Fruit fly (Drosophila melanogaster) whole organism, embryonic: Measurements from ENCODE around the gene CG12567.

Experiments
- BEAF-32 ChIP-seq: fragments of 200-800 bp; sonication (Bioruptor generic); optimal IDR thresholded peaks from 3 replicates; lab custom pipeline; 2017; ENCODE audit warnings: missing biosample characterization, missing genetic modification characterization, mild to moderate bottlenecking, moderate library complexity, missing genetic modification reagents
- CG1024 ChIP-seq: fragments of 200-800 bp; sonication (Bioruptor generic); IDR thresholded peaks from 2 replicates; pipeline ENCODE4 v1.3.6; 2022; ENCODE audit warnings: missing biosample characterization, missing genetic modification characterization
- CG10654 ChIP-seq: fragments of 200-800 bp; sonication (Bioruptor generic); optimal IDR thresholded peaks from 2 replicates; lab custom pipeline; 2016; ENCODE audit warnings: missing biosample characterization, missing genetic modification characterization
- CG11723 ChIP-seq: fragments of 200-800 bp; sonication (Bioruptor generic); optimal IDR thresholded peaks from 2 replicates; lab custom pipeline; 2017; ENCODE audit warnings: missing biosample characterization, mild to moderate bottlenecking, missing genetic modification characterization
- CG12744 ChIP-seq: fragments of 200-800 bp; sonication (Bioruptor generic); optimal IDR thresholded peaks from 2 replicates; lab custom pipeline; 2016; ENCODE audit warnings: missing biosample characterization, missing genetic modification characterization
- CG14050 ChIP-seq: fragments of 200-800 bp; sonication (Bioruptor generic); IDR thresholded peaks from 3 replicates; pipeline ENCODE4 v1.3.6; 2022; ENCODE audit warnings: missing biosample characterization, missing genetic modification characterization
- CG15696 ChIP-seq: fragments of 200-800 bp; sonication (Bioruptor generic); optimal IDR thresholded peaks from 2 replicates; lab custom pipeline; 2019; ENCODE audit warnings: missing biosample characterization, mild to moderate bottlenecking, missing genetic modification characterization, moderate library complexity
- CG16813 ChIP-seq: fragments of 200-800 bp; sonication (Bioruptor generic); IDR thresholded peaks from 3 replicates; pipeline ENCODE4 v1.3.6; 2022; ENCODE audit warnings: missing biosample characterization, missing genetic modification characterization; ENCODE audit not compliant: partially characterized antibody
- CG17802 ChIP-seq: fragments of 200-800 bp; sonication (Bioruptor generic); optimal IDR thresholded peaks from 2 replicates; lab custom pipeline; 2018; ENCODE audit warnings: missing biosample characterization, mild to moderate bottlenecking, missing genetic modification characterization, moderate library complexity
- CG18764 ChIP-seq: fragments of 200-800 bp; sonication (Bioruptor generic); optimal IDR thresholded peaks from 3 replicates; lab custom pipeline; 2016; ENCODE audit warnings: missing biosample characterization, missing genetic modification characterization
- CG34376 ChIP-seq: fragments of 200-800 bp; sonication (Bioruptor generic); optimal IDR thresholded peaks from 2 replicates; lab custom pipeline; 2018; ENCODE audit warnings: missing biosample characterization, mild to moderate bottlenecking, missing genetic modification characterization
- CG7963 ChIP-seq: fragments of 200-800 bp; sonication (Bioruptor generic); IDR thresholded peaks from 3 replicates; pipeline ENCODE4 v1.3.6; 2022; ENCODE audit warnings: missing biosample characterization, missing genetic modification characterization; ENCODE audit not compliant: partially characterized antibody
- CG8290 ChIP-seq, 3 experiments: fragments of 200-800 bp; sonication (Bioruptor generic); optimal IDR thresholded peaks; 2 replicates each; lab custom pipeline; 2016 to 2019; ENCODE audit warnings: missing biosample characterization in 3 of 3, missing genetic modification characterization in 3 of 3, mild to moderate bottlenecking in 2 of 3, moderate library complexity in 1 of 3
- CG8765 ChIP-seq: fragments of 200-800 bp; sonication (Bioruptor generic); IDR thresholded peaks from 2 replicates; pipeline ENCODE4 v1.3.6; 2022; ENCODE audit warnings: missing biosample characterization, missing genetic modification characterization
- CG8944 ChIP-seq: fragments of 200-800 bp; sonication (Bioruptor generic); optimal IDR thresholded peaks from 3 replicates; lab custom pipeline; 2016; ENCODE audit warnings: missing biosample characterization, missing genetic modification characterization
- CG9215 ChIP-seq: fragments of 200-800 bp; sonication (Bioruptor generic); IDR thresholded peaks from 2 replicates; pipeline ENCODE4 v1.3.6; 2022; ENCODE audit warnings: missing biosample characterization, missing genetic modification characterization
- Camta ChIP-seq: fragments of 200-800 bp; sonication (Bioruptor generic); optimal IDR thresholded peaks from 2 replicates; lab custom pipeline; 2016; ENCODE audit warnings: missing biosample characterization, missing genetic modification characterization
- CoRest ChIP-seq: fragments of 200-800 bp; sonication (Bioruptor generic); optimal IDR thresholded peaks from 3 replicates; lab custom pipeline; 2018; ENCODE audit warnings: missing biosample characterization, mild to moderate bottlenecking, missing genetic modification characterization, moderate library complexity
- Deaf1 ChIP-seq: fragments of 200-800 bp; optimal IDR thresholded peaks from 3 replicates; lab custom pipeline; 2019; ENCODE audit warnings: missing biosample characterization, mild to moderate bottlenecking, missing genetic modification characterization, moderate library complexity
- Dek ChIP-seq: fragments of 200-800 bp; sonication (Bioruptor generic); optimal IDR thresholded peaks from 3 replicates; lab custom pipeline; 2019; ENCODE audit warnings: missing biosample characterization, mild to moderate bottlenecking, missing genetic modification characterization, moderate library complexity
- Drgx ChIP-seq: fragments of 200-800 bp; sonication (Bioruptor generic); IDR thresholded peaks from 2 replicates; pipeline ENCODE4 v1.3.6; 2022; ENCODE audit warnings: missing biosample characterization, missing genetic modification characterization
- Ets65A ChIP-seq: fragments of 200-800 bp; sonication (Bioruptor generic); peaks from one replicate; lab custom pipeline; 2016; ENCODE audit warnings: missing biosample characterization, missing genetic modification characterization
- H15 ChIP-seq: fragments of 200-800 bp; sonication (Bioruptor generic); IDR thresholded peaks from 3 replicates; pipeline ENCODE4 v1.3.6; 2022; ENCODE audit warnings: missing biosample characterization, missing genetic modification characterization
- HHEX ChIP-seq: fragments of 200-800 bp; sonication (Bioruptor generic); optimal IDR thresholded peaks from 3 replicates; lab custom pipeline; 2017; ENCODE audit warnings: missing biosample characterization, mild to moderate bottlenecking, missing genetic modification characterization, missing genetic modification reagents
- Lhr ChIP-seq: fragments of 200-800 bp; sonication (Bioruptor generic); optimal IDR thresholded peaks from 3 replicates; lab custom pipeline; 2017; ENCODE audit warnings: mild to moderate bottlenecking, missing biosample characterization, missing genetic modification reagents, missing genetic modification characterization
- Mrtf ChIP-seq: fragments of 200-800 bp; sonication (Bioruptor generic); IDR thresholded peaks from 3 replicates; pipeline ENCODE4 v1.3.6; 2022; ENCODE audit warnings: missing biosample characterization, missing genetic modification characterization
- Side ChIP-seq: fragments of 200-800 bp; sonication (Bioruptor generic); optimal IDR thresholded peaks from 2 replicates; lab custom pipeline; 2016; ENCODE audit warnings: missing biosample characterization, missing genetic modification characterization
- Xbp1 ChIP-seq: fragments of 200-800 bp; sonication (Bioruptor generic); optimal IDR thresholded peaks from 3 replicates; lab custom pipeline; 2016; ENCODE audit warnings: missing biosample characterization, mild to moderate bottlenecking, missing genetic modification characterization
- aop ChIP-seq: fragments of 200-800 bp; sonication (Bioruptor generic); IDR thresholded peaks from 2 replicates; pipeline ENCODE4 v1.3.6; 2022; ENCODE audit warnings: missing biosample characterization, missing genetic modification characterization
- bcd ChIP-seq: fragments of 200-800 bp; sonication (Bioruptor generic); optimal IDR thresholded peaks from 2 replicates; lab custom pipeline; 2017; ENCODE audit warnings: missing biosample characterization, mild to moderate bottlenecking, missing genetic modification characterization
- dan ChIP-seq: fragments of 200-800 bp; sonication (Bioruptor generic); IDR thresholded peaks from 2 replicates; pipeline ENCODE4 v1.3.6; 2022; ENCODE audit warnings: missing biosample characterization, missing genetic modification characterization
- dati ChIP-seq: fragments of 200-800 bp; sonication (Bioruptor generic); IDR thresholded peaks from 2 replicates; pipeline ENCODE4 v1.3.6; 2022; ENCODE audit warnings: missing biosample characterization, missing genetic modification characterization
- disco-r ChIP-seq: fragments of 200-800 bp; sonication (Bioruptor generic); optimal IDR thresholded peaks from 2 replicates; lab custom pipeline; 2016; ENCODE audit warnings: missing biosample characterization, missing genetic modification characterization
- exex ChIP-seq: fragments of 200-800 bp; sonication (Bioruptor generic); optimal IDR thresholded peaks from 4 replicates; lab custom pipeline; 2018; ENCODE audit warnings: missing biosample characterization, mild to moderate bottlenecking, missing genetic modification characterization, moderate library complexity
- gcm2 ChIP-seq: fragments of 200-800 bp; sonication (Bioruptor generic); optimal IDR thresholded peaks from 2 replicates; lab custom pipeline; 2016; ENCODE audit warnings: missing biosample characterization, missing genetic modification characterization
- gsb ChIP-seq: fragments of 200-800 bp; sonication (Bioruptor generic); IDR thresholded peaks from 2 replicates; pipeline ENCODE4 v1.3.6; 2022; ENCODE audit warnings: missing biosample characterization, missing genetic modification characterization
- inv ChIP-seq: fragments of 200-800 bp; sonication (Bioruptor generic); IDR thresholded peaks from 2 replicates; pipeline ENCODE4 v1.3.6; 2022; ENCODE audit warnings: missing biosample characterization, missing genetic modification characterization; ENCODE audit not compliant: partially characterized antibody
- lola ChIP-seq, 3 experiments: fragments of >200 bp in 2 of 3; fragments of 200-800 bp in 1 of 3; sonication (Bioruptor generic) in 1 of 3; optimal IDR thresholded peaks; 2 replicates each; lab custom pipeline; 2017 to 2019; ENCODE audit warnings: missing biosample characterization in 3 of 3, missing genetic modification characterization in 3 of 3, mild to moderate bottlenecking in 1 of 3, moderate library complexity in 1 of 3
- mam ChIP-seq: fragments of 200-800 bp; sonication (Bioruptor generic); optimal IDR thresholded peaks from 3 replicates; lab custom pipeline; 2016; ENCODE audit warnings: missing biosample characterization, missing genetic modification characterization
- pfk ChIP-seq: fragments of 200-800 bp; sonication (Bioruptor generic); optimal IDR thresholded peaks from 2 replicates; lab custom pipeline; 2018; ENCODE audit warnings: missing biosample characterization, mild to moderate bottlenecking, missing genetic modification characterization, moderate library complexity
- pho ChIP-seq: fragments of 200-800 bp; sonication (Bioruptor generic); optimal IDR thresholded peaks from 2 replicates; lab custom pipeline; 2016; ENCODE audit warnings: missing biosample characterization, missing genetic modification characterization
- pzg ChIP-seq: fragments of 200-800 bp; sonication (Bioruptor generic); optimal IDR thresholded peaks from 3 replicates; lab custom pipeline; 2018; ENCODE audit warnings: missing biosample characterization, mild to moderate bottlenecking, missing genetic modification characterization, moderate library complexity
- row ChIP-seq: fragments of 200-800 bp; sonication (Bioruptor generic); IDR thresholded peaks from 3 replicates; pipeline ENCODE4 v1.3.6; 2022; ENCODE audit warnings: missing biosample characterization, missing genetic modification characterization
- toy ChIP-seq: fragments of 200-800 bp; sonication (Bioruptor generic); IDR thresholded peaks from 2 replicates; pipeline ENCODE4 v1.3.6; 2022; ENCODE audit warnings: missing biosample characterization, missing genetic modification characterization

Gene CG12567

DNA sequence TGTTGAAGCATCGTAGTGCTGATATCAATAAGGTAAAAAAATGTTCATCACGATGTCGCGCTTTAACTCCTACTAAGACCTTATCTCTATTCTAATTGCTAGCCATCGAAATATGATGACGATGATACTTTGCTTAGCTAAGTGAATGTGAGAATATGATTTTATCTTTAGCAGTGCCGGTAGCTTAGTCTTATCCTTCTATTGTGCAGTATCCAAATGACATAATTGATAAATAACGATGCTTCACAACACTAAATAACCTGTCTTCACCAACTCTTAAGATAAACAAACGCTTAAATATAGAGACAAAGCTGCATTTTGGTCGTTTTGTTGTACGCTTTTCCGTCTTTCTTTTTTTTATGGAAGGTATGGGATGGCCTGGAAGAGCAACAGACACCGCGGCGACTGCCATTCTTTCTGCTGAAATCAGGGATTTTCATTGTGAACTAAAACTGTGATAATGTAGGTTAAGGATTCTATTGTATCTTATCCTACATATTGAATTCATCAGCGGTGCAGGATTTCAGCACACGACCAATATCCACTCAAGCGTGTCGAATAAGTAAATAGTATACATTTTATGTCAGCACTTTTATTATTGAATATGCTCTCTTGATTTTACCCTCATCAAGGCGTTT lies 1.8 kb upstream of the CG12567 start (continued):
- TF ChIP-seq pho (GFP tag; lab: Kevin White, UChicago) (no peak), CG11723 (peak; percentile 83), CG8944 (GFP tag; lab: Kevin White, UChicago) (no peak), Camta (no peak), CG17802 (peak; percentile 97), pfk (GFP tag; lab: Kevin White, UChicago) (peak; percentile 25), Mrtf (GFP tag; lab: Robert Waterston, UW) (no peak), mam (GFP tag; lab: Kevin White, UChicago) (peak; percentile 5), bcd (GFP tag; lab: Kevin White, UChicago) (no peak), CG34376 (GFP tag; lab: Kevin White, UChicago) (no peak), CG14050 (GFP tag; lab: Robert Waterston, UW) (no peak), CG15696 (tag; lab: Kevin White, UChicago) (no peak), CG8765 (GFP tag; lab: Robert Waterston, UW) (no peak), CG16813 (no peak), Drgx (GFP tag; lab: Robert Waterston, UW) (no peak), Side (GFP tag; lab: Kevin White, UChicago) (no peak), row (GFP tag; lab: Robert Waterston, UW) (peak; percentile 78), pzg (peak; percentile 43), CG1024 (peak; percentile 99), Dek (tag; lab: Kevin White, UChicago) (no peak), CG7963 (GFP tag; lab: Robert Waterston, UW) (no peak), Deaf1 (no peak), lola (GFP tag; optimal IDR thresholded peaks at IDR 0.05; lab: Kevin White, UChicago) (peak in 1 of 3 experiments; percentile 56), CG8290 (GFP tag; optimal IDR thresholded peaks at IDR 0.05; lab: Kevin White, UChicago) (peak; percentile 80), CG8290 (tag; optimal IDR thresholded peaks at IDR 0.05; lab: Kevin White, UChicago) (peak in 1 of 2 experiments; percentile 47), CG12744 (GFP tag; lab: Kevin White, UChicago) (no peak), CG18764 (GFP tag; lab: Kevin White, UChicago) (no peak), CG9215 (GFP tag; lab: Robert Waterston, UW) (no peak; the same call in 1 of the 2 replicates), Ets65A (GFP tag; lab: Kevin White, UChicago) (peak; percentile 72), dan (no peak), toy (GFP tag; lab: Robert Waterston, UW) (no peak), H15 (GFP tag; lab: Robert Waterston, UW) (no peak), aop (GFP tag; lab: Robert Waterston, UW) (no peak), CoRest (peak; percentile 8), inv (no peak), BEAF-32 (GFP tag; lab: Kevin White, UChicago) (peak; percentile 13), disco-r (GFP tag; lab: Kevin White, UChicago) (no peak), CG10654 (GFP tag; lab: Kevin White, UChicago) (no peak), Lhr (GFP tag; lab: Kevin White, UChicago) (peak; percentile 90), gcm2 (GFP tag; lab: Kevin White, UChicago) (no peak), Xbp1 (peak; percentile 16), dati (GFP tag; lab: Robert Waterston, UW) (no peak), exex (no peak), gsb (GFP tag; lab: Robert Waterston, UW) (no peak), HHEX (GFP tag; lab: Kevin White, UChicago) (no peak)
